Fruit fly (Drosophila melanogaster) Kc167 (cell line): ENCODE data around the gene CG14419.

Source experiments
- Myc ChIP-seq: fragments of >200 bp; optimal IDR thresholded peaks from 2 replicates; lab custom pipeline; 2017; ENCODE audit warnings: missing external identifiers
- Sin3A ChIP-seq: fragments of >200 bp; optimal IDR thresholded peaks from 2 replicates; lab custom pipeline; 2018; ENCODE audit warnings: missing external identifiers
- h ChIP-seq: fragments of >200 bp; optimal IDR thresholded peaks from 3 replicates; lab custom pipeline; 2018; ENCODE audit warnings: missing external identifiers
- insv ChIP-seq: fragments of >200 bp; optimal IDR thresholded peaks from 3 replicates; lab custom pipeline; 2018; ENCODE audit warnings: missing external identifiers
- psq ChIP-seq: fragments of >200 bp; optimal IDR thresholded peaks from 2 replicates; lab custom pipeline; 2017; ENCODE audit warnings: missing external identifiers
- ttk ChIP-seq: sonication (Bioruptor generic); optimal IDR thresholded peaks from 2 replicates; lab custom pipeline; 2017; ENCODE audit warnings: missing external identifiers

Gene CG14419

dm6 chrX:2882516-2882915, 3.2 kb downstream of the CG14419 start:
- TF ChIP-seq Myc = no peak
- TF ChIP-seq psq (lab: Kevin White, UChicago) = no peak
- no peak for TF ChIP-seq insv (lab: Kevin White, UChicago)
- no peak for TF ChIP-seq Sin3A (lab: Kevin White, UChicago)

- TF ChIP-seq insv (lab: Kevin White, UChicago) = no peak
- no peak for TF ChIP-seq Sin3A (lab: Kevin White, UChicago)
- no peak for TF ChIP-seq h
- TF ChIP-seq psq (lab: Kevin White, UChicago) = no peak
- no peak for TF ChIP-seq Myc
- TF ChIP-seq ttk = no peak
Measured at dm6 chrX:2880660-2881059, 5.1 kb downstream of the CG14419 start.

- TF ChIP-seq h (no peak), psq (lab: Kevin White, UChicago) (no peak), Myc (no peak), ttk (no peak), Sin3A (lab: Kevin White, UChicago) (no peak), insv (lab: Kevin White, UChicago) (no peak)
Measured at dm6 chrX:2877070-2877469, 8.6 kb downstream of the CG14419 start.

- TF ChIP-seq ttk = no peak
- TF ChIP-seq Sin3A (lab: Kevin White, UChicago) = no peak
- TF ChIP-seq h = no peak
- TF ChIP-seq psq (lab: Kevin White, UChicago) = no peak
- no peak for TF ChIP-seq insv (lab: Kevin White, UChicago)
- TF ChIP-seq Myc = no peak
Measured at dm6 chrX:2876433-2876832, 9.3 kb downstream of the CG14419 start, which contains the start of gene CG14417. CG14417 (minus strand) TSS chrX:2876533.

dm6 chrX:2872753-2873152, 13.0 kb downstream of the CG14419 start, which contains the start of gene CG14416:
CG14416 (minus strand) TSS chrX:2872853.
- TF ChIP-seq Myc (no peak), h (no peak), psq (lab: Kevin White, UChicago) (no peak), insv (lab: Kevin White, UChicago) (no peak), Sin3A (lab: Kevin White, UChicago) (no peak), ttk (no peak)

dm6 chrX:2869430-2869829, 16.3 kb downstream of the CG14419 start:
- TF ChIP-seq Myc (no peak), insv (lab: Kevin White, UChicago) (no peak), ttk (no peak), Sin3A (lab: Kevin White, UChicago) (no peak), psq (lab: Kevin White, UChicago) (no peak), h (no peak)

- no peak for TF ChIP-seq Sin3A (lab: Kevin White, UChicago)
- TF ChIP-seq ttk = no peak
- no peak for TF ChIP-seq h
- no peak for TF ChIP-seq psq (lab: Kevin White, UChicago)
- no peak for TF ChIP-seq Myc
- no peak for TF ChIP-seq insv (lab: Kevin White, UChicago)
Measured at dm6 chrX:2860955-2861354, 24.8 kb downstream of the CG14419 start.
